Fruit fly (Drosophila melanogaster) whole organism: ENCODE data around the gene CG13674.

Experiments
- CG8478 ChIP-seq: fragments of >200 bp; optimal IDR thresholded peaks from 2 replicates; lab custom pipeline; 2018; ENCODE audit warnings: inconsistent platforms
- EcR ChIP-seq, 2 experiments: fragments of >200 bp; optimal IDR thresholded peaks; 2 replicates each; lab custom pipeline; 2017; ENCODE audit warnings: missing biosample characterization in 2 of 2, missing genetic modification characterization in 2 of 2, missing genetic modification reagents in 2 of 2
- pan ChIP-seq: fragments of >200 bp; optimal IDR thresholded peaks from 2 replicates; lab custom pipeline; 2017
- psq ChIP-seq: fragments of >200 bp; optimal IDR thresholded peaks from 2 replicates; lab custom pipeline; 2017
- usp ChIP-seq: fragments of >200 bp; optimal IDR thresholded peaks from 2 replicates; lab custom pipeline; 2017; ENCODE audit warnings: missing biosample characterization, missing genetic modification characterization, mixed read lengths

DNA sequence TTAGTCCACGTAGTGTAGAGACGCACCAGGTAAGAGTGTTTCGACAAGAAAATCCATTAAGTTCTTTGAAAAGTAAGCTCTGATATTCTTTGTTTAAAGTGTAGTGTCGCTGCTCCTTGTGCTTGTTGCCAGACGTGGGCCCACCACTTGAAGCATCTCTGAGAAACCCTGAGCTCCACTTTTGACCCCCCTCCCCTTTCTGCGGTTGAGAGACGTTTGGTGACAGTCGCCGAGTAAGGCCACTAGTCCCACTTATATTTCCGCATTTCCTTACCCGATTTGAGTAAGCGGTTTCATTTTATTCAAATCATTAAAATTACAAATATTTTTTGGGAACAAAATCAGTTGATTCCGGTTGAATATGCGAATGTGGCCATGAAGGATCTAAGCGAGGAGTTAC lies 7.2 kb downstream of the CG13674 start, which contains the start of gene CG8006:
- TF ChIP-seq psq (lab: Kevin White, UChicago) (no peak), EcR (GFP tag; optimal IDR thresholded peaks at IDR 0.05; lab: Kevin White, UChicago) (no peak), CG8478 (lab: Kevin White, UChicago) (no peak), usp (GFP tag; lab: Kevin White, UChicago) (no peak), pan (no peak)
